Worm (Caenorhabditis elegans) whole organism, L4 larva: ENCODE measurements around the gene ceh-23.

Experiments used
- Y5F2A.4 ChIP-seq: fragments of 200-800 bp; sonication (Bioruptor generic); optimal IDR thresholded peaks from 2 replicates; lab custom pipeline; 2018; ENCODE audit warnings: mild to moderate bottlenecking, missing genetic modification characterization, missing compliant biosample characterization
- aha-1 ChIP-seq: fragments of 150-350 bp; peaks from one replicate; lab custom pipeline; 2014; ENCODE audit warnings: missing biosample characterization, missing genetic modification characterization
- ceh-28 ChIP-seq: fragments of 150-350 bp; optimal IDR thresholded peaks from 2 replicates; lab custom pipeline; 2014; ENCODE audit warnings: missing biosample characterization, missing genetic modification reagents, missing genetic modification characterization
- ctbp-1 ChIP-seq: fragments of 200-800 bp; sonication (Bioruptor generic); IDR thresholded peaks from 2 replicates; pipeline ENCODE4 v1.3.6; 2022; ENCODE audit warnings: missing genetic modification reagents, missing genetic modification characterization, missing compliant biosample characterization
- daf-12 ChIP-seq: fragments of 150-350 bp; optimal IDR thresholded peaks from 2 replicates; lab custom pipeline; 2014; ENCODE audit warnings: missing biosample characterization, missing genetic modification reagents, missing genetic modification characterization
- fos-1 ChIP-seq: fragments of 150-350 bp; optimal IDR thresholded peaks from 2 replicates; lab custom pipeline; 2014; ENCODE audit warnings: missing biosample characterization, missing genetic modification characterization
- nhr-76 ChIP-seq: fragments of 150-350 bp; optimal IDR thresholded peaks from 2 replicates; lab custom pipeline; 2014; ENCODE audit warnings: missing biosample characterization, missing genetic modification characterization
- snpc-4 ChIP-seq: fragments of 150-350 bp; optimal IDR thresholded peaks from 2 replicates; lab custom pipeline; 2014; ENCODE audit warnings: missing biosample characterization, missing genetic modification characterization
- unc-130 ChIP-seq: sonication (generic microtip); optimal IDR thresholded peaks from 2 replicates; lab custom pipeline; 2016; ENCODE audit warnings: missing genetic modification reagents, missing genetic modification characterization, missing compliant biosample characterization
- zag-1 ChIP-seq: fragments of 150-350 bp; optimal IDR thresholded peaks from 2 replicates; lab custom pipeline; 2014; ENCODE audit warnings: missing biosample characterization, missing genetic modification characterization

- TF ChIP-seq snpc-4: no peak
- TF ChIP-seq nhr-76 (tag; lab: Kevin White, UChicago): no peak
- TF ChIP-seq Y5F2A.4: no peak
- TF ChIP-seq ceh-28 (tag; lab: Kevin White, UChicago): no peak
- TF ChIP-seq aha-1 (tag; lab: Kevin White, UChicago): no peak
- TF ChIP-seq ctbp-1: no peak
- TF ChIP-seq fos-1 (tag; lab: Kevin White, UChicago): no peak
- no peak for TF ChIP-seq unc-130 (GFP tag; lab: Kevin White, UChicago)
- TF ChIP-seq daf-12 (tag; lab: Kevin White, UChicago): no peak
- TF ChIP-seq zag-1: no peak
These were observed 48.9 kb upstream of the ceh-23 start for ce11 chrIII:7790522-7790921.
